Fruit fly (Drosophila melanogaster) whole organism, embryonic: Measurements from ENCODE around the gene CG9837.

Experiments
- Atf3 ChIP-seq: fragments of 200-800 bp; sonication (Bioruptor generic); optimal IDR thresholded peaks from 3 replicates; lab custom pipeline; 2016; ENCODE audit warnings: missing biosample characterization, missing genetic modification characterization
- Bgb ChIP-seq: fragments of 200-800 bp; sonication (Bioruptor generic); IDR thresholded peaks from 2 replicates; pipeline ENCODE4 v1.3.6; 2022; ENCODE audit warnings: missing biosample characterization, missing genetic modification characterization; ENCODE audit not compliant: partially characterized antibody
- CG10654 ChIP-seq: fragments of 200-800 bp; sonication (Bioruptor generic); optimal IDR thresholded peaks from 2 replicates; lab custom pipeline; 2016; ENCODE audit warnings: missing biosample characterization, missing genetic modification characterization
- CG11456 ChIP-seq: fragments of 200-800 bp; sonication (Bioruptor generic); IDR thresholded peaks from 3 replicates; pipeline ENCODE4 v1.3.6; 2022; ENCODE audit warnings: missing biosample characterization, missing genetic modification characterization
- CG13775 ChIP-seq: fragments of 200-800 bp; sonication (Bioruptor generic); optimal IDR thresholded peaks from 3 replicates; lab custom pipeline; 2017; ENCODE audit warnings: missing biosample characterization, mild to moderate bottlenecking, missing genetic modification characterization
- CG14014 ChIP-seq: fragments of 200-800 bp; sonication (Bioruptor generic); IDR thresholded peaks from 2 replicates; pipeline ENCODE4 v1.3.6; 2022; ENCODE audit warnings: missing biosample characterization, missing genetic modification characterization
- CG1603 ChIP-seq: fragments of 200-800 bp; sonication (Bioruptor generic); optimal IDR thresholded peaks from 2 replicates; lab custom pipeline; 2019; ENCODE audit warnings: missing biosample characterization, mild to moderate bottlenecking, missing genetic modification characterization, moderate library complexity
- CG16779 ChIP-seq: fragments of 200-800 bp; sonication (Bioruptor generic); IDR thresholded peaks from 2 replicates; pipeline ENCODE4 v1.3.6; 2022; ENCODE audit warnings: missing biosample characterization, missing genetic modification characterization
- CG17568 ChIP-seq: fragments of 200-800 bp; sonication (Bioruptor generic); optimal IDR thresholded peaks from 2 replicates; lab custom pipeline; 2018; ENCODE audit warnings: missing biosample characterization, mild to moderate bottlenecking, missing genetic modification characterization, moderate library complexity
- CG17829 ChIP-seq: fragments of 200-800 bp; optimal IDR thresholded peaks from 2 replicates; lab custom pipeline; 2019; ENCODE audit warnings: missing biosample characterization, mild to moderate bottlenecking, missing genetic modification characterization, moderate library complexity
- CG1792 ChIP-seq: fragments of 200-800 bp; sonication (Bioruptor generic); optimal IDR thresholded peaks from 2 replicates; lab custom pipeline; 2016; ENCODE audit warnings: missing biosample characterization, missing genetic modification characterization
- CG18476 ChIP-seq: fragments of 200-800 bp; sonication (Bioruptor generic); optimal IDR thresholded peaks from 2 replicates; lab custom pipeline; 2016; ENCODE audit warnings: missing biosample characterization, mild to moderate bottlenecking, missing genetic modification characterization
- CG2712 ChIP-seq: fragments of 200-800 bp; optimal IDR thresholded peaks from 3 replicates; lab custom pipeline; 2019; ENCODE audit warnings: missing biosample characterization, mild to moderate bottlenecking, missing genetic modification characterization, moderate library complexity
- CG32532 ChIP-seq: fragments of 200-800 bp; sonication (Bioruptor generic); IDR thresholded peaks from 2 replicates; pipeline ENCODE4 v1.3.6; 2022; ENCODE audit warnings: missing biosample characterization, missing genetic modification characterization
- CG3281 ChIP-seq: fragments of 200-800 bp; sonication (Bioruptor generic); optimal IDR thresholded peaks from 3 replicates; lab custom pipeline; 2017; ENCODE audit warnings: missing biosample characterization, mild to moderate bottlenecking, missing genetic modification characterization
- CG33557 ChIP-seq: fragments of 200-800 bp; sonication (Bioruptor generic); optimal IDR thresholded peaks from 2 replicates; lab custom pipeline; 2019; ENCODE audit warnings: missing biosample characterization, mild to moderate bottlenecking, missing genetic modification characterization, moderate library complexity
- CG4707 ChIP-seq: fragments of 200-800 bp; sonication (Bioruptor generic); optimal IDR thresholded peaks from 2 replicates; lab custom pipeline; 2018; ENCODE audit warnings: missing biosample characterization, mild to moderate bottlenecking, missing genetic modification characterization, moderate library complexity
- CG4730 ChIP-seq: fragments of 200-800 bp; sonication (Bioruptor generic); IDR thresholded peaks from 2 replicates; pipeline ENCODE4 v1.3.6; 2022; ENCODE audit warnings: missing biosample characterization, missing genetic modification characterization
- CG5245 ChIP-seq: fragments of 200-800 bp; sonication (Bioruptor generic); optimal IDR thresholded peaks from 3 replicates; lab custom pipeline; 2016; ENCODE audit warnings: missing biosample characterization, missing genetic modification characterization
- CG7372 ChIP-seq: fragments of 200-800 bp; sonication (Bioruptor generic); IDR thresholded peaks from 2 replicates; pipeline ENCODE4 v1.3.6; 2022; ENCODE audit warnings: missing biosample characterization, missing genetic modification characterization
- CG8089 ChIP-seq: fragments of 200-800 bp; sonication (Bioruptor generic); optimal IDR thresholded peaks from 3 replicates; lab custom pipeline; 2016; ENCODE audit warnings: missing biosample characterization, missing genetic modification characterization
- CG9437 ChIP-seq: fragments of 200-800 bp; sonication (Bioruptor generic); optimal IDR thresholded peaks from 2 replicates; lab custom pipeline; 2018; ENCODE audit warnings: missing biosample characterization, mild to moderate bottlenecking, missing genetic modification characterization
- CG9609 ChIP-seq: fragments of 200-800 bp; sonication (Bioruptor generic); optimal IDR thresholded peaks from 3 replicates; lab custom pipeline; 2016; ENCODE audit warnings: missing biosample characterization, missing genetic modification characterization
- Chrac-16 ChIP-seq: fragments of 200-800 bp; sonication (Bioruptor generic); optimal IDR thresholded peaks from 3 replicates; lab custom pipeline; 2016; ENCODE audit warnings: missing biosample characterization, missing genetic modification characterization
- Drgx ChIP-seq: fragments of 200-800 bp; sonication (Bioruptor generic); IDR thresholded peaks from 2 replicates; pipeline ENCODE4 v1.3.6; 2022; ENCODE audit warnings: missing biosample characterization, missing genetic modification characterization
- Ets65A ChIP-seq: fragments of 200-800 bp; sonication (Bioruptor generic); peaks from one replicate; lab custom pipeline; 2016; ENCODE audit warnings: missing biosample characterization, missing genetic modification characterization
- Ets97D ChIP-seq: fragments of 200-800 bp; sonication (Bioruptor generic); optimal IDR thresholded peaks from 3 replicates; lab custom pipeline; 2016; ENCODE audit warnings: missing biosample characterization, missing genetic modification characterization
- Hr51 ChIP-seq, 2 experiments: fragments of 200-800 bp; sonication (Bioruptor generic); optimal IDR thresholded peaks; 2 replicates in 1 of 2; 3 replicates in 1 of 2; lab custom pipeline; 2016 to 2018; ENCODE audit warnings: missing biosample characterization in 2 of 2, missing genetic modification characterization in 2 of 2, mild to moderate bottlenecking in 1 of 2, moderate library complexity in 1 of 2
- Hr78 ChIP-seq, 2 experiments: fragments of 200-800 bp in 1 of 2; fragments of >200 bp in 1 of 2; sonication (Bioruptor generic) in 1 of 2; optimal IDR thresholded peaks; 2 replicates each; lab custom pipeline; 2017 to 2019; ENCODE audit warnings: missing biosample characterization in 2 of 2, missing genetic modification characterization in 2 of 2, mild to moderate bottlenecking in 1 of 2, moderate library complexity in 1 of 2
- Lim3 ChIP-seq: fragments of 200-800 bp; sonication (Bioruptor generic); IDR thresholded peaks from 2 replicates; pipeline ENCODE4 v1.3.6; 2022; ENCODE audit warnings: missing biosample characterization, missing genetic modification characterization
- Med ChIP-seq: fragments of 200-800 bp; sonication (Bioruptor generic); peaks from one replicate; lab custom pipeline; 2016; ENCODE audit warnings: missing biosample characterization, missing genetic modification characterization, mild to moderate bottlenecking, inconsistent platforms, moderate library complexity
- NC2β ChIP-seq: fragments of 200-800 bp; sonication (Bioruptor generic); optimal IDR thresholded peaks from 2 replicates; lab custom pipeline; 2016; ENCODE audit warnings: missing biosample characterization, missing genetic modification characterization
- Neu2 ChIP-seq: fragments of 200-800 bp; sonication (Bioruptor generic); optimal IDR thresholded peaks from 3 replicates; lab custom pipeline; 2016; ENCODE audit warnings: missing biosample characterization, missing genetic modification characterization, borderline replicate concordance
- Nf-YA ChIP-seq: fragments of 200-800 bp; sonication (Bioruptor generic); IDR thresholded peaks from 2 replicates; pipeline ENCODE4 v1.3.6; 2022; ENCODE audit warnings: missing biosample characterization, missing genetic modification characterization
- Pdp1 ChIP-seq, 2 experiments: fragments of 200-800 bp; sonication (Bioruptor generic); optimal IDR thresholded peaks; 3 replicates each; lab custom pipeline; 2016; ENCODE audit warnings: missing biosample characterization in 2 of 2, missing genetic modification characterization in 2 of 2, mild to moderate bottlenecking in 1 of 2, moderate library complexity in 1 of 2
- Vsx1 ChIP-seq: fragments of 200-800 bp; sonication (Bioruptor generic); optimal IDR thresholded peaks from 2 replicates; lab custom pipeline; 2017; ENCODE audit warnings: missing biosample characterization, mild to moderate bottlenecking, missing genetic modification characterization, missing genetic modification reagents
- Xbp1 ChIP-seq: fragments of 200-800 bp; sonication (Bioruptor generic); optimal IDR thresholded peaks from 3 replicates; lab custom pipeline; 2016; ENCODE audit warnings: missing biosample characterization, mild to moderate bottlenecking, missing genetic modification characterization
- cad ChIP-seq: fragments of >200 bp; optimal IDR thresholded peaks from 2 replicates; lab custom pipeline; 2017; ENCODE audit warnings: missing biosample characterization, missing genetic modification characterization
- cas ChIP-seq: fragments of 200-800 bp; sonication (Bioruptor generic); IDR thresholded peaks from 2 replicates; pipeline ENCODE4 v1.3.6; 2022; ENCODE audit warnings: missing biosample characterization, missing genetic modification characterization
- chm ChIP-seq: fragments of 200-800 bp; sonication (Bioruptor generic); IDR thresholded peaks from 2 replicates; pipeline ENCODE4 v1.3.6; 2022; ENCODE audit warnings: missing biosample characterization, missing genetic modification characterization
- ci ChIP-seq: fragments of 200-800 bp; sonication (Bioruptor generic); IDR thresholded peaks from 3 replicates; pipeline ENCODE4 v1.3.6; 2022; ENCODE audit warnings: missing biosample characterization, missing genetic modification characterization
- corto ChIP-seq: fragments of 200-800 bp; sonication (Bioruptor generic); optimal IDR thresholded peaks from 2 replicates; lab custom pipeline; 2016; ENCODE audit warnings: missing biosample characterization, mild to moderate bottlenecking, missing genetic modification characterization, moderate library complexity
- crol ChIP-seq: fragments of 200-800 bp; sonication (Bioruptor generic); IDR thresholded peaks from 2 replicates; pipeline ENCODE4 v1.3.6; 2022; ENCODE audit warnings: missing biosample characterization, missing genetic modification characterization
- crp ChIP-seq, 2 experiments: fragments of 200-800 bp; sonication (Bioruptor generic); optimal IDR thresholded peaks; 2 replicates in 1 of 2; 3 replicates in 1 of 2; lab custom pipeline; 2017; ENCODE audit warnings: missing biosample characterization in 2 of 2, missing genetic modification characterization in 2 of 2, mild to moderate bottlenecking in 1 of 2, moderate library complexity in 1 of 2
- fru ChIP-seq: fragments of >200 bp; optimal IDR thresholded peaks from 2 replicates; lab custom pipeline; 2017
- klu ChIP-seq: fragments of 200-800 bp; sonication (Bioruptor generic); IDR thresholded peaks from 2 replicates; pipeline ENCODE4 v1.3.6; 2022; ENCODE audit warnings: missing biosample characterization, missing genetic modification characterization
- lbe ChIP-seq: fragments of 200-800 bp; sonication (Bioruptor generic); optimal IDR thresholded peaks from 2 replicates; lab custom pipeline; 2016; ENCODE audit warnings: missing biosample characterization, mild to moderate bottlenecking, missing genetic modification characterization
- rib ChIP-seq: fragments of 200-800 bp; sonication (Bioruptor generic); IDR thresholded peaks from 2 replicates; pipeline ENCODE4 v1.3.6; 2022; ENCODE audit warnings: missing biosample characterization, missing genetic modification characterization
- stc ChIP-seq: fragments of 200-800 bp; sonication (Bioruptor generic); IDR thresholded peaks from 2 replicates; pipeline ENCODE4 v1.3.6; 2022; ENCODE audit warnings: missing biosample characterization, missing genetic modification characterization
- tap ChIP-seq: fragments of 200-800 bp; optimal IDR thresholded peaks from 3 replicates; lab custom pipeline; 2019; ENCODE audit warnings: missing biosample characterization, mild to moderate bottlenecking, missing genetic modification characterization, moderate library complexity

CG9837 gene

dm6 chr3R:8819551-8820057 is 6.2 kb upstream of the CG9837 start (continued):
- TF ChIP-seq Xbp1 (GFP tag; lab: Kevin White, UChicago) (no peak), CG11456 (GFP tag; lab: Robert Waterston, UW) (peak; percentile 51; the same call in 1 of the 3 replicates), Hr78 (GFP tag; optimal IDR thresholded peaks at IDR 0.05; lab: Kevin White, UChicago) (no peak), Nf-YA (GFP tag; lab: Robert Waterston, UW) (no peak), Hr51 (GFP tag; optimal IDR thresholded peaks at IDR 0.05; lab: Kevin White, UChicago) (peak in 1 of 2 experiments; percentile 27), cad (GFP tag; lab: Kevin White, UChicago) (no peak), Drgx (no peak)

dm6 chr3R:8818239-8818638 is 4.9 kb upstream of the CG9837 start:
- TF ChIP-seq CG17568 (GFP tag; lab: Kevin White, UChicago) (no peak), CG5245 (GFP tag; lab: Kevin White, UChicago) (no peak), Neu2 (peak; percentile 11), CG9609 (GFP tag; lab: Kevin White, UChicago) (no peak), CG18476 (GFP tag; lab: Kevin White, UChicago) (no peak), Ets97D (GFP tag; lab: Kevin White, UChicago) (peak; percentile 1), CG10654 (GFP tag; lab: Kevin White, UChicago) (no peak), Chrac-16 (GFP tag; lab: Kevin White, UChicago) (no peak), rib (GFP tag; lab: Robert Waterston, UW) (no peak), CG4730 (GFP tag; lab: Robert Waterston, UW) (no peak), CG1603 (no peak), CG9437 (GFP tag; lab: Kevin White, UChicago) (no peak), corto (GFP tag; lab: Kevin White, UChicago) (no peak), Hr51 (GFP tag; optimal IDR thresholded peaks at IDR 0.05; lab: Kevin White, UChicago) (no peak), cas (GFP tag; lab: Robert Waterston, UW) (no peak), CG8089 (GFP tag; lab: Kevin White, UChicago) (no peak), crol (0 out of 2 replicates have a peak, but pooled peaks have one; percentile 42), CG17829 (tag; lab: Kevin White, UChicago) (no peak), Vsx1 (GFP tag; lab: Kevin White, UChicago) (no peak), CG1792 (GFP tag; lab: Kevin White, UChicago) (no peak), CG7372 (GFP tag; lab: Robert Waterston, UW) (no peak), CG2712 (tag; lab: Kevin White, UChicago) (no peak), CG4707 (no peak), Lim3 (GFP tag; lab: Robert Waterston, UW) (no peak), klu (GFP tag; lab: Robert Waterston, UW) (no peak), Ets65A (GFP tag; lab: Kevin White, UChicago) (peak; percentile 60), Pdp1 (GFP tag; optimal IDR thresholded peaks at IDR 0.05; lab: Kevin White, UChicago) (no peak), Atf3 (GFP tag; lab: Kevin White, UChicago) (no peak), lbe (GFP tag; lab: Kevin White, UChicago) (no peak), CG14014 (GFP tag; lab: Robert Waterston, UW) (no peak), tap (tag; lab: Kevin White, UChicago) (no peak), Med (GFP tag; lab: Kevin White, UChicago) (peak; percentile 80), CG13775 (GFP tag; lab: Kevin White, UChicago) (peak; percentile 79), Bgb (no peak), crp (GFP tag; optimal IDR thresholded peaks at IDR 0.05; lab: Kevin White, UChicago) (no peak), CG3281 (no peak), ci (GFP tag; lab: Robert Waterston, UW) (peak; percentile 47), fru (no peak), CG16779 (GFP tag; lab: Robert Waterston, UW) (no peak), CG33557 (GFP tag; lab: Kevin White, UChicago) (no peak), stc (GFP tag; lab: Robert Waterston, UW) (no peak), chm (no peak), NC2β (GFP tag; lab: Kevin White, UChicago) (no peak), CG32532 (GFP tag; lab: Robert Waterston, UW) (0 out of 2 replicates have a peak, but pooled peaks have one; percentile 6)
